Fruit fly (Drosophila melanogaster) whole organism, embryonic: ENCODE results near the gene InR.

Experiments used
- NC2β ChIP-seq: fragments of 200-800 bp; sonication (Bioruptor generic); optimal IDR thresholded peaks from 2 replicates; lab custom pipeline; 2016; ENCODE audit warnings: missing biosample characterization, missing genetic modification characterization
- NK7.1 ChIP-seq: fragments of 200-800 bp; sonication (Bioruptor generic); optimal IDR thresholded peaks from 3 replicates; lab custom pipeline; 2016; ENCODE audit warnings: missing biosample characterization, missing genetic modification characterization
- Xrp1 ChIP-seq: fragments of 200-800 bp; sonication (Bioruptor generic); IDR thresholded peaks from 2 replicates; pipeline ENCODE4 v1.3.6; 2022; ENCODE audit warnings: missing biosample characterization, missing genetic modification characterization
- cwo ChIP-seq: fragments of 200-800 bp; sonication (Bioruptor generic); optimal IDR thresholded peaks from 3 replicates; lab custom pipeline; 2017; ENCODE audit warnings: missing biosample characterization, missing genetic modification characterization, mild to moderate bottlenecking, moderate library complexity, missing genetic modification reagents
- fd3F ChIP-seq: fragments of 200-800 bp; sonication (Bioruptor generic); optimal IDR thresholded peaks from 2 replicates; lab custom pipeline; 2018; ENCODE audit warnings: missing biosample characterization, mild to moderate bottlenecking, missing genetic modification characterization, moderate library complexity

DNA sequence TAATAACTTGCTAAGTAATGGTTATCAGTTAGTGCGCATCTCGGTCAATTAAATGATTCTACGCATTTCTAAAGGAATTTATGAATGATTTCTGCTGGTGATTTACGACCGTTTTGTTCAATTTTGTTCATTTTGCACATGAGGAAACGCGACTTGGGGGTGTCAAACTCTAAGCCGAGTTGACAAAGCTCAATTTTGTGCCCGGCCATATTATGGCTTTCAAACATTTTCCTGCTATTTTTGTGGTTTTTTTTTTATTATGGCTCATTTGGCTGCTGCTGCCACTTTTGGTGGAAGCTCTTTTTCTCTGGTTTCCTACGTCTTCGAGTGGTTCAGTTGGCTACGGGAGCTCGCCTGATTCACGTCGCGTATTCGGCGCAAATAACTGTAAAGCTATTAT, 45.0 kb upstream of the InR start, which contains the start of gene Jhbp16:
- TF ChIP-seq cwo (GFP tag; lab: Kevin White, UChicago) (no peak), fd3F (GFP tag; lab: Kevin White, UChicago) (no peak), Xrp1 (GFP tag; lab: Robert Waterston, UW) (no peak), NC2β (GFP tag; lab: Kevin White, UChicago) (no peak), NK7.1 (GFP tag; lab: Kevin White, UChicago) (no peak)
